Worm (Caenorhabditis elegans) whole organism, L4 larva: ENCODE results near the gene C18H9.5.

Experiments
- D1046.2 ChIP-seq: fragments of 200-800 bp; sonication (Bioruptor generic); IDR thresholded peaks from 2 replicates; pipeline ENCODE4 v1.3.6; 2022; ENCODE audit warnings: missing genetic modification characterization, missing compliant biosample characterization
- F26F4.8 ChIP-seq: fragments of 200-800 bp; sonication (Bioruptor generic); conservative IDR thresholded peaks from 2 replicates; pipeline ENCODE4 v1.3.6; 2022; ENCODE audit warnings: missing genetic modification characterization, missing compliant biosample characterization
- F37D6.2 ChIP-seq: sonication (generic microtip); optimal IDR thresholded peaks from 2 replicates; lab custom pipeline; 2016; ENCODE audit warnings: mild to moderate bottlenecking, missing genetic modification characterization, missing compliant biosample characterization
- F44E2.7 ChIP-seq: fragments of 200-800 bp; sonication (Bioruptor generic); IDR thresholded peaks from 2 replicates; pipeline ENCODE4 v2.1.2; 2022; ENCODE audit warnings: missing genetic modification characterization, missing compliant biosample characterization
- F49E8.2 ChIP-seq: sonication (generic microtip); optimal IDR thresholded peaks from 2 replicates; lab custom pipeline; 2016; ENCODE audit warnings: missing compliant biosample characterization, mild to moderate bottlenecking, missing genetic modification characterization, borderline replicate concordance
- Y105C5A.15 ChIP-seq: fragments of 200-800 bp; sonication (Bioruptor generic); IDR thresholded peaks from 2 replicates; pipeline ENCODE4 v1.3.6; 2022; ENCODE audit warnings: missing genetic modification characterization, missing compliant biosample characterization
- Y48G9A.11 ChIP-seq: fragments of 200-800 bp; sonication (Bioruptor generic); IDR thresholded peaks from 2 replicates; pipeline ENCODE4 v1.3.6; 2022; ENCODE audit warnings: missing genetic modification reagents, missing genetic modification characterization, missing compliant biosample characterization
- Y75B8A.6 ChIP-seq: fragments of 200-800 bp; sonication (Bioruptor generic); IDR thresholded peaks from 2 replicates; pipeline ENCODE4 v1.3.6; 2022; ENCODE audit warnings: missing genetic modification reagents, missing genetic modification characterization, missing compliant biosample characterization
- ZK337.2 ChIP-seq: fragments of 200-800 bp; sonication (Bioruptor generic); IDR thresholded peaks from 2 replicates; pipeline ENCODE4 v1.3.6; 2022; ENCODE audit warnings: missing genetic modification reagents, missing genetic modification characterization, missing compliant biosample characterization
- ZK546.5 ChIP-seq, 2 experiments: sonication (generic microtip); optimal IDR thresholded peaks; 2 replicates each; lab custom pipeline; 2017; ENCODE audit warnings: missing biosample characterization in 2 of 2, missing genetic modification characterization in 2 of 2
- aly-2 ChIP-seq: sonication (generic microtip); optimal IDR thresholded peaks from 2 replicates; lab custom pipeline; 2018; ENCODE audit warnings: missing biosample characterization, missing genetic modification characterization
- arid-1 ChIP-seq: fragments of 200-800 bp; sonication (Bioruptor generic); conservative IDR thresholded peaks from 2 replicates; pipeline ENCODE4 v1.3.6; 2022; ENCODE audit warnings: missing genetic modification reagents, missing genetic modification characterization, missing compliant biosample characterization
- ceh-28 ChIP-seq: fragments of 150-350 bp; optimal IDR thresholded peaks from 2 replicates; lab custom pipeline; 2014; ENCODE audit warnings: missing biosample characterization, missing genetic modification reagents, missing genetic modification characterization
- ceh-44 ChIP-seq: fragments of 200-800 bp; sonication (Bioruptor generic); IDR thresholded peaks from 2 replicates; pipeline ENCODE4 v1.3.6; 2022; ENCODE audit warnings: missing genetic modification reagents, missing genetic modification characterization, missing compliant biosample characterization
- ceh-62 ChIP-seq: sonication (generic microtip); optimal IDR thresholded peaks from 2 replicates; lab custom pipeline; 2017; ENCODE audit warnings: missing biosample characterization, missing genetic modification characterization
- ctbp-1 ChIP-seq: fragments of 200-800 bp; sonication (Bioruptor generic); IDR thresholded peaks from 2 replicates; pipeline ENCODE4 v1.3.6; 2022; ENCODE audit warnings: missing genetic modification reagents, missing genetic modification characterization, missing compliant biosample characterization
- daf-8 ChIP-seq: fragments of 200-800 bp; sonication (Bioruptor generic); IDR thresholded peaks from 2 replicates; pipeline ENCODE4 v1.3.6; 2022; ENCODE audit warnings: missing genetic modification characterization, missing compliant biosample characterization
- dmd-9 ChIP-seq: fragments of 200-800 bp; sonication (Bioruptor generic); IDR thresholded peaks from 2 replicates; pipeline ENCODE4 v1.3.6; 2022; ENCODE audit warnings: missing genetic modification reagents, missing genetic modification characterization, missing compliant biosample characterization
- dpl-1 ChIP-seq: fragments of 150-350 bp; optimal IDR thresholded peaks from 2 replicates; lab custom pipeline; 2014; ENCODE audit warnings: missing biosample characterization, missing genetic modification reagents, missing genetic modification characterization
- dve-1 ChIP-seq: sonication (generic microtip); optimal IDR thresholded peaks from 2 replicates; lab custom pipeline; 2017; ENCODE audit warnings: antibody characterized with exemption, mild to moderate bottlenecking, missing genetic modification characterization, missing compliant biosample characterization; ENCODE audit not compliant: insufficient read depth
- fos-1 ChIP-seq: fragments of 150-350 bp; optimal IDR thresholded peaks from 2 replicates; lab custom pipeline; 2014; ENCODE audit warnings: missing biosample characterization, missing genetic modification characterization
- hlh-30 ChIP-seq: sonication (generic microtip); optimal IDR thresholded peaks from 2 replicates; lab custom pipeline; 2017; ENCODE audit warnings: antibody characterized with exemption, mild to moderate bottlenecking, missing genetic modification characterization, missing compliant biosample characterization; ENCODE audit not compliant: insufficient read depth
- hmg-1.1 ChIP-seq: fragments of 200-800 bp; sonication (Bioruptor generic); IDR thresholded peaks from 2 replicates; pipeline ENCODE4 v1.3.6; 2022; ENCODE audit warnings: missing genetic modification reagents, missing genetic modification characterization, missing compliant biosample characterization
- lim-7 ChIP-seq: fragments of 200-800 bp; sonication (Bioruptor generic); IDR thresholded peaks from 2 replicates; pipeline ENCODE4 v1.3.6; 2022; ENCODE audit warnings: missing genetic modification characterization, missing compliant biosample characterization
- lin-13 ChIP-seq: fragments of 150-350 bp; optimal IDR thresholded peaks from 2 replicates; lab custom pipeline; 2014; ENCODE audit warnings: missing biosample characterization, missing genetic modification reagents, missing genetic modification characterization
- lin-38 ChIP-seq: fragments of 200-800 bp; sonication (Bioruptor generic); IDR thresholded peaks from 2 replicates; pipeline ENCODE4 v1.3.6; 2022; ENCODE audit warnings: missing genetic modification reagents, missing genetic modification characterization, missing compliant biosample characterization
- lin-39 ChIP-seq: fragments of 150-350 bp; optimal IDR thresholded peaks from 2 replicates; lab custom pipeline; 2014; ENCODE audit warnings: missing biosample characterization, missing genetic modification reagents, missing genetic modification characterization
- lir-3 ChIP-seq: sonication (generic microtip); optimal IDR thresholded peaks from 2 replicates; lab custom pipeline; 2016; ENCODE audit warnings: mild to moderate bottlenecking, missing genetic modification characterization, missing compliant biosample characterization
- lsy-2 ChIP-seq, 2 experiments: fragments of 150-350 bp in 1 of 2; sonication (generic microtip) in 1 of 2; optimal IDR thresholded peaks; 2 replicates each; lab custom pipeline; 2014 to 2017; ENCODE audit warnings: missing biosample characterization in 2 of 2, missing genetic modification characterization in 2 of 2
- madf-9 ChIP-seq: fragments of 200-800 bp; sonication (Bioruptor generic); conservative IDR thresholded peaks from 2 replicates; pipeline ENCODE4 v1.3.6; 2022; ENCODE audit warnings: missing genetic modification reagents, missing genetic modification characterization, missing compliant biosample characterization
- mdt-29 ChIP-seq: fragments of 200-800 bp; sonication (Bioruptor generic); IDR thresholded peaks from 2 replicates; pipeline ENCODE4 v1.3.6; 2022; ENCODE audit warnings: missing genetic modification reagents, missing genetic modification characterization, missing compliant biosample characterization
- mes-2 ChIP-seq: sonication (generic microtip); optimal IDR thresholded peaks from 2 replicates; lab custom pipeline; 2016; ENCODE audit warnings: missing genotype, mild to moderate bottlenecking, missing genetic modification characterization, missing compliant biosample characterization; ENCODE audit not compliant: poor library complexity, severe bottlenecking
- mxl-2 ChIP-seq: fragments of 200-800 bp; sonication (Bioruptor generic); conservative IDR thresholded peaks from 2 replicates; pipeline ENCODE4 v1.3.6; 2022; ENCODE audit warnings: missing genetic modification reagents, missing genetic modification characterization, missing compliant biosample characterization
- nhr-111 ChIP-seq: fragments of 200-800 bp; sonication (Bioruptor generic); optimal IDR thresholded peaks from 2 replicates; lab custom pipeline; 2018; ENCODE audit warnings: mild to moderate bottlenecking, missing genetic modification characterization, missing compliant biosample characterization
- nhr-237 ChIP-seq: sonication (generic microtip); optimal IDR thresholded peaks from 2 replicates; lab custom pipeline; 2017; ENCODE audit warnings: missing biosample characterization, missing genetic modification characterization
- nhr-25 ChIP-seq: sonication (generic microtip); optimal IDR thresholded peaks from 2 replicates; lab custom pipeline; 2017; ENCODE audit warnings: missing genetic modification characterization, mild to moderate bottlenecking, missing compliant biosample characterization, antibody characterized with exemption, moderate library complexity, borderline replicate concordance; ENCODE audit not compliant: insufficient read depth
- nhr-42 ChIP-seq: fragments of 200-800 bp; sonication (Bioruptor generic); IDR thresholded peaks from 2 replicates; pipeline ENCODE4 v1.3.6; 2022; ENCODE audit warnings: missing genetic modification characterization, missing compliant biosample characterization
- nhr-77 ChIP-seq: fragments of 150-350 bp; optimal IDR thresholded peaks from 2 replicates; lab custom pipeline; 2014; ENCODE audit warnings: missing biosample characterization, missing genetic modification characterization
- php-3 ChIP-seq: fragments of 200-800 bp; sonication (Bioruptor generic); IDR thresholded peaks from 2 replicates; pipeline ENCODE4 v1.3.6; 2022; ENCODE audit warnings: missing genetic modification reagents, missing genetic modification characterization, missing compliant biosample characterization
- pqm-1 ChIP-seq: sonication (generic microtip); optimal IDR thresholded peaks from 2 replicates; lab custom pipeline; 2017; ENCODE audit warnings: missing biosample characterization, missing genetic modification characterization
- rbr-2 ChIP-seq: sonication (generic microtip); optimal IDR thresholded peaks from 2 replicates; lab custom pipeline; 2016; ENCODE audit warnings: missing genotype, missing genetic modification characterization, missing compliant biosample characterization
- snpc-1.2 ChIP-seq: fragments of 200-800 bp; sonication (Bioruptor generic); IDR thresholded peaks from 2 replicates; pipeline ENCODE4 v1.3.6; 2022; ENCODE audit warnings: missing genetic modification reagents, missing genetic modification characterization, missing compliant biosample characterization
- spr-3 ChIP-seq: fragments of 200-800 bp; sonication (Bioruptor generic); optimal IDR thresholded peaks from 2 replicates; lab custom pipeline; 2018; ENCODE audit warnings: mild to moderate bottlenecking, missing genetic modification characterization, missing compliant biosample characterization
- tag-97 ChIP-seq: fragments of 200-800 bp; sonication (Bioruptor generic); IDR thresholded peaks from 2 replicates; pipeline ENCODE4 v1.3.6; 2022; ENCODE audit warnings: missing genetic modification characterization, missing compliant biosample characterization
- tra-1 ChIP-seq: fragments of 200-800 bp; sonication (Bioruptor generic); IDR thresholded peaks from 2 replicates; pipeline ENCODE4 v1.3.6; 2022; ENCODE audit warnings: missing genetic modification reagents, missing genetic modification characterization, missing compliant biosample characterization
- unc-62 ChIP-seq, 3 experiments: fragments of 150-350 bp in 1 of 3; sonication (generic microtip); optimal IDR thresholded peaks in 2 of 3; peaks in 1 of 3; 1 replicate in 1 of 3; 2 replicates in 2 of 3; lab custom pipeline; 2014 to 2017; ENCODE audit warnings: missing biosample characterization in 3 of 3, missing genetic modification characterization in 3 of 3, missing genetic modification reagents in 3 of 3, missing genotype in 1 of 3
- vab-7 ChIP-seq: fragments of 200-800 bp; sonication (Bioruptor generic); IDR thresholded peaks from 2 replicates; pipeline ENCODE4 v1.3.6; 2022; ENCODE audit warnings: missing genetic modification reagents, missing genetic modification characterization, missing compliant biosample characterization
- zfp-3 ChIP-seq: fragments of 200-800 bp; sonication (Bioruptor generic); conservative IDR thresholded peaks from 2 replicates; pipeline ENCODE4 v1.3.6; 2022; ENCODE audit warnings: missing genetic modification reagents, missing genetic modification characterization, missing compliant biosample characterization
- zip-11 ChIP-seq: fragments of 200-800 bp; sonication (Bioruptor generic); IDR thresholded peaks from 2 replicates; pipeline ENCODE4 v1.3.6; 2022; ENCODE audit warnings: missing genetic modification characterization, missing compliant biosample characterization
- zip-2 ChIP-seq: fragments of 150-350 bp; optimal IDR thresholded peaks from 2 replicates; lab custom pipeline; 2014; ENCODE audit warnings: missing biosample characterization, missing genetic modification characterization

C18H9.5 gene

DNA sequence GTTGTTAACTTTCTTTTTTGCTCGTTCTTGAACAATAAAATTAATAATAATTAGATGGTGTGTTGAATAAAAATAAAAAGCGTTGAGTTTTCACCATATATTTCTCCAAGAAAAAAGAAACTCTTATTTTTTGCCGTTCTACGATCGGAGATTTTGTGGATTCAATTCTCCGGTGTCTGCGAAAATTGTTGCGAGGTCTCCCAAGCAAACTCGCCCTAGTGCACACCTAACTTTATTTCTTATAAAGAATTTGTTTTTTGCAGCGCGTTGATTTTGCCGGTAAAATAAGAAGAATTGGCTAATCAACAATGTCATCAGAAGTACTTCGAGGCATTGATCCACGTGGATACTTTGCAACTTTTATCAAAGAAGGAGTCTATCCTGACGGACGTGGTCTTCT is 46.1 kb upstream of the C18H9.5 start, which contains the start of gene exos-8 (continued):
- TF ChIP-seq dve-1 (no peak), zip-2 (no peak), nhr-42 (GFP tag; lab: Robert Waterston, UW) (no peak), php-3 (GFP tag; lab: Robert Waterston, UW) (no peak), vab-7 (GFP tag; lab: Robert Waterston, UW) (0 out of 2 replicates have a peak, but pooled peaks have one; percentile 28), ceh-28 (tag; lab: Kevin White, UChicago) (no peak), F37D6.2 (tag; lab: Kevin White, UChicago) (no peak), spr-3 (no peak), mxl-2 (GFP tag; lab: Robert Waterston, UW) (no peak), F26F4.8 (no peak), F49E8.2 (no peak), lsy-2 (tag; optimal IDR thresholded peaks at IDR 0.05; lab: Kevin White, UChicago) (peak in 1 of 2 experiments; percentile 85), snpc-1.2 (GFP tag; lab: Robert Waterston, UW) (no peak), nhr-111 (GFP tag; lab: Kevin White, UChicago) (no peak), hlh-30 (tag; lab: Kevin White, UChicago) (no peak), arid-1 (GFP tag; lab: Robert Waterston, UW) (no peak), lin-13 (GFP tag; lab: Kevin White, UChicago) (peak; percentile 33), tra-1 (GFP tag; lab: Robert Waterston, UW) (no peak), madf-9 (no peak; the same call in 1 of the 2 replicates), lim-7 (GFP tag; lab: Robert Waterston, UW) (no peak), Y48G9A.11 (GFP tag; lab: Robert Waterston, UW) (no peak), tag-97 (GFP tag; lab: Robert Waterston, UW) (no peak), D1046.2 (GFP tag; lab: Robert Waterston, UW) (no peak), ctbp-1 (no peak), dmd-9 (GFP tag; lab: Robert Waterston, UW) (peak; percentile 51; the same call in 1 of the 2 replicates), mdt-29 (GFP tag; lab: Robert Waterston, UW) (no peak), ZK546.5 (tag; optimal IDR thresholded peaks at IDR 0.05; lab: Kevin White, UChicago) (no peak), rbr-2 (tag; lab: Kevin White, UChicago) (peak; percentile 65), dpl-1 (GFP tag; lab: Kevin White, UChicago) (peak; percentile 55), lir-3 (tag; lab: Kevin White, UChicago) (no peak), mes-2 (peak; percentile 96), ceh-62 (tag; lab: Kevin White, UChicago) (no peak), lin-39 (tag; lab: Kevin White, UChicago) (no peak), nhr-237 (tag; lab: Kevin White, UChicago) (no peak), unc-62 (GFP tag; optimal IDR thresholded peaks at IDR 0.05 in 1 of 2; lab: Kevin White, UChicago) (peak in 1 of 2 experiments; percentile 32), unc-62 (tag; optimal IDR thresholded peaks at IDR 0.05; lab: Kevin White, UChicago) (no peak), Y105C5A.15 (GFP tag; lab: Robert Waterston, UW) (no peak), fos-1 (tag; lab: Kevin White, UChicago) (no peak), nhr-25 (tag; lab: Kevin White, UChicago) (no peak), F44E2.7 (no peak), zip-11 (no peak), Y75B8A.6 (GFP tag; lab: Robert Waterston, UW) (no peak), ZK337.2 (peak; percentile 65; the same call in 1 of the 2 replicates), zfp-3 (GFP tag; lab: Robert Waterston, UW) (no peak), daf-8 (GFP tag; lab: Robert Waterston, UW) (no peak), nhr-77 (peak; percentile 80), aly-2 (tag; lab: Kevin White, UChicago) (no peak), lin-38 (GFP tag; lab: Robert Waterston, UW) (peak; percentile 96), ceh-44 (no peak), hmg-1.1 (peak; percentile 58; the same call in 1 of the 2 replicates), pqm-1 (tag; lab: Kevin White, UChicago) (no peak)
